Fruit fly (Drosophila melanogaster): ENCODE measurements around the gene Rcd-1.

Gene Rcd-1

DNA sequence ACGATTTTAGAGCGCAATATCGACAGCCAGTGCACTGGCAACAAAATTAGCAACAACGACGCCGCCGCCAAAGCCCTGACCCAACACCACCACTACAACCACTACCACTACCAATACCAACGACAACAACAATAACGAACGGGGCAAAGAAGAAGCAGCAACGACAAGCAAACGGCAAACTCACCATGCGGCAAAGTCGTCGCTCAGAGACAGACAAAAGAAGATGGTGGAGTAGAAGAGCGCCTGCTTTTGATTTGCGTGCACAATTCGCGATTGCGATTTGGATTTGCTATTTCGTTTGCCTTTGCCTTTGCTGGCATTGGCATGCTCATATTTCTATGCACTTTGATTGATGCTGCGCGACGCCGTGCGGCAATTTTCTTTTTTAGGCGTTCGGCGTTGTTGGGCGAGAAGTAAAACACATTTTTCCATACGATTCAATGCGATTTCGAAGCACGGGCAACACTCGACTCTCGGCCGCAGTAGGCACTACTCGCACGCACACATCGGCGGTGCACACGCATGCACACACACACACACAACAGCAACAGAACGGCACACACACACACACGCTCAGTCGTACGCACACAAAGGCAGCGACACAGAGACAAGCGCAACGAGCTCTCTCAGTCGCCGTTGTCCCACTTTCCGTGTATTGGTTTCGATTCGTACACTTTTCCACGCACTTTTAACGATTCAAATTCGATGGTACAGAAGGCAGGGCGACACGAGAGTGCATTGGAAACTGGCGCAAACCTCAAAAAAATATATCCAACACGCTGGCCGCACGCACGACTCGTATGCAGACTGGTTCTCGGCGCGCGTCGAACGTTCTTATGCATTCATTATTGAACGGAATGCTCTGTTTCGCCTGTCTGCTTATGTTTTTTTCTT, 886 bp upstream of the Rcd-1 start (continued):
- TF ChIP-seq CG18599 (GFP tag; optimal IDR thresholded peaks at IDR 0.05) (peak; percentile 4), Dll (GFP tag; IDR thresholded peaks at IDR 0.05; ENCODE audit: partially characterized antibody) (0 out of 4 replicates have a peak, but pooled peaks have one; percentile 15), CG18764 (GFP tag; optimal IDR thresholded peaks at IDR 0.05) (no peak), croc (GFP tag; conservative IDR thresholded peaks at IDR 0.05) (no peak), Antp (GFP tag; optimal IDR thresholded peaks at IDR 0.05) (no peak), exex (tag; optimal IDR thresholded peaks at IDR 0.05) (no peak), CG17385 (GFP tag; optimal IDR thresholded peaks at IDR 0.05) (peak; percentile 93), fd64A (GFP tag; optimal IDR thresholded peaks at IDR 0.05) (no peak), CG16815 (GFP tag; optimal IDR thresholded peaks at IDR 0.05) (no peak), HLHmδ (GFP tag; optimal IDR thresholded peaks at IDR 0.05) (peak; percentile 57), fd102C (GFP tag; optimal IDR thresholded peaks at IDR 0.05) (no peak), bigmax (GFP tag; optimal IDR thresholded peaks at IDR 0.05) (no peak), pros (GFP tag; optimal IDR thresholded peaks at IDR 0.05) (peak; percentile 56), CG7745 (tag; optimal IDR thresholded peaks at IDR 0.05) (no peak), CG30403 (GFP tag; optimal IDR thresholded peaks at IDR 0.05) (no peak), Hr78 (GFP tag; optimal IDR thresholded peaks at IDR 0.05) (no peak), Med (GFP tag) (peak; percentile 79), Doc3 (GFP tag; IDR thresholded peaks at IDR 0.05; ENCODE audit: partially characterized antibody) (no peak), sens (GFP tag) (peak; percentile 4), CG17568 (GFP tag; optimal IDR thresholded peaks at IDR 0.05) (no peak), crp (GFP tag; optimal IDR thresholded peaks at IDR 0.05) (no peak), Adf1 (GFP tag; IDR thresholded peaks at IDR 0.05) (peak; percentile 77), vfl (GFP tag; optimal IDR thresholded peaks at IDR 0.05) (no peak), CG9932 (GFP tag; IDR thresholded peaks at IDR 0.05) (no peak), CG8924 (tag; optimal IDR thresholded peaks at IDR 0.05) (no peak), otp (GFP tag; IDR thresholded peaks at IDR 0.05) (no peak), CG3995 (GFP tag; optimal IDR thresholded peaks at IDR 0.05) (no peak), aop (GFP tag; IDR thresholded peaks at IDR 0.05) (no peak), az2 (GFP tag; optimal IDR thresholded peaks at IDR 0.05) (no peak), lov (optimal IDR thresholded peaks at IDR 0.05) (no peak), lov (GFP tag; IDR thresholded peaks at IDR 0.05) (no peak), CG6175 (GFP tag; IDR thresholded peaks at IDR 0.05) (0 out of 3 replicates have a peak, but pooled peaks have one; percentile 6), peb (GFP tag; IDR thresholded peaks at IDR 0.05) (no peak), rib (GFP tag; IDR thresholded peaks at IDR 0.05) (peak; percentile 34; the same call in 1 of the 2 replicates), Abd-B (GFP tag; optimal IDR thresholded peaks at IDR 0.05) (no peak), CG11093 (GFP tag; IDR thresholded peaks at IDR 0.05) (no peak), hkb (optimal IDR thresholded peaks at IDR 0.05) (no peak), hkb (GFP tag; IDR thresholded peaks at IDR 0.05) (no peak), CG4360 (GFP tag; IDR thresholded peaks at IDR 0.05) (peak; percentile 57), CG3726 (GFP tag; IDR thresholded peaks at IDR 0.05) (no peak), chn (GFP tag; optimal IDR thresholded peaks at IDR 0.05) (no peak), CG10147 (GFP tag; optimal IDR thresholded peaks at IDR 0.05) (no peak), chinmo (GFP tag; IDR thresholded peaks at IDR 0.05; ENCODE audit: partially characterized antibody) (peak; percentile 88; the same call in 2 of the 4 replicates), danr (GFP tag; IDR thresholded peaks at IDR 0.05) (no peak), Lim3 (GFP tag; IDR thresholded peaks at IDR 0.05) (no peak), Drgx (GFP tag; IDR thresholded peaks at IDR 0.05) (0 out of 2 replicates have a peak, but pooled peaks have one; percentile 11), CG14441 (GFP tag; IDR thresholded peaks at IDR 0.05) (no peak), z (GFP tag; IDR thresholded peaks at IDR 0.05) (no peak), CG33213 (GFP tag; optimal IDR thresholded peaks at IDR 0.05) (no peak), CG9727 (GFP tag; optimal IDR thresholded peaks at IDR 0.05) (no peak)

Measured in whole organism, embryonic.